Worm (Caenorhabditis elegans): ENCODE data around the gene Y43C5A.4.

Gene Y43C5A.4

ce11 chrIV:10262882-10263281 is 14.9 kb upstream of the Y43C5A.4 start:
- TF ChIP-seq F37B4.10 (GFP tag; IDR thresholded peaks at IDR 0.05) (0 out of 2 replicates have a peak, but pooled peaks have one; percentile 85), lag-1 (GFP tag; IDR thresholded peaks at IDR 0.05) (0 out of 2 replicates have a peak, but pooled peaks have one; percentile 8), madf-6 (GFP tag; IDR thresholded peaks at IDR 0.05) (0 out of 2 replicates have a peak, but pooled peaks have one; percentile 33), egrh-3 (GFP tag; IDR thresholded peaks at IDR 0.05) (peak; percentile 83), egl-18 (GFP tag; IDR thresholded peaks at IDR 0.05) (0 out of 2 replicates have a peak, but pooled peaks have one; percentile 15), pbrm-1 (GFP tag; IDR thresholded peaks at IDR 0.05) (peak; percentile 52; the same call in 1 of the 2 replicates), D2030.7 (GFP tag; IDR thresholded peaks at IDR 0.05) (0 out of 2 replicates have a peak, but pooled peaks have one; percentile 37), B0019.2 (GFP tag; conservative IDR thresholded peaks at IDR 0.05) (peak; percentile 4; the same call in 1 of the 2 replicates), F33H1.4 (GFP tag; IDR thresholded peaks at IDR 0.05) (peak; percentile 63), aptf-3 (GFP tag; IDR thresholded peaks at IDR 0.05) (0 out of 2 replicates have a peak, but pooled peaks have one; percentile 36), Y95B8A.8 (GFP tag; IDR thresholded peaks at IDR 0.05) (0 out of 2 replicates have a peak, but pooled peaks have one; percentile 59), dox-1 (GFP tag; IDR thresholded peaks at IDR 0.05) (0 out of 2 replicates have a peak, but pooled peaks have one; percentile 40)

- TF ChIP-seq nhr-80 (tag; optimal IDR thresholded peaks at IDR 0.05) (peak; percentile 43), snpc-1.3 (tag; optimal IDR thresholded peaks at IDR 0.05; ENCODE audit: insufficient read depth) (no peak)
Observed at ce11 chrIV:10269137-10269933, 8.5 kb upstream of the Y43C5A.4 start, which contains the start of the genes nspd-7 and Y43C5A.2. nspd-7 (minus strand) TSS chrIV:10269187. Y43C5A.2 (plus strand) TSS chrIV:10269883.

- TF ChIP-seq ceh-91 (GFP tag; IDR thresholded peaks at IDR 0.05) = no peak
- no peak for TF ChIP-seq C17E4.6 (GFP tag; IDR thresholded peaks at IDR 0.05)
- no peak for TF ChIP-seq lin-35 (GFP tag; optimal IDR thresholded peaks at IDR 0.05)
- no peak for TF ChIP-seq pha-4 (tag; optimal IDR thresholded peaks at IDR 0.05)
- no peak for TF ChIP-seq die-1 (tag; optimal IDR thresholded peaks at IDR 0.05)
- no peak for TF ChIP-seq aptf-2 (GFP tag; conservative IDR thresholded peaks at IDR 0.05)
- TF ChIP-seq madf-10 (tag; optimal IDR thresholded peaks at IDR 0.05) = no peak
- no peak for TF ChIP-seq B0019.2 (GFP tag; conservative IDR thresholded peaks at IDR 0.05)
- TF ChIP-seq lir-1 (GFP tag; conservative IDR thresholded peaks at IDR 0.05) = no peak
- TF ChIP-seq ceh-58 (GFP tag; IDR thresholded peaks at IDR 0.05) = no peak
- no peak for TF ChIP-seq F37B4.10 (GFP tag; IDR thresholded peaks at IDR 0.05)
- no peak for TF ChIP-seq ama-1 (optimal IDR thresholded peaks at IDR 0.05)
- no peak for TF ChIP-seq ama-1 (GFP tag; optimal IDR thresholded peaks at IDR 0.05)
- no peak for TF ChIP-seq nhr-120 (GFP tag; IDR thresholded peaks at IDR 0.05)
- no peak for TF ChIP-seq nhr-179 (tag; optimal IDR thresholded peaks at IDR 0.05)
- TF ChIP-seq somi-1 (GFP tag; optimal IDR thresholded peaks at IDR 0.05) = no peak
- no peak for TF ChIP-seq ztf-28 (GFP tag; IDR thresholded peaks at IDR 0.05)
- TF ChIP-seq lin-54 (GFP tag; optimal IDR thresholded peaks at IDR 0.05) = no peak
- TF ChIP-seq lag-1 (GFP tag; IDR thresholded peaks at IDR 0.05) = no peak
- TF ChIP-seq atf-7 (tag; optimal IDR thresholded peaks at IDR 0.05) = no peak
- no peak for TF ChIP-seq ekl-4 (GFP tag; IDR thresholded peaks at IDR 0.05)
Observed at ce11 chrIV:10273360-10273759, 4.5 kb upstream of the Y43C5A.4 start.

- TF ChIP-seq F33H1.4 (GFP tag; IDR thresholded peaks at IDR 0.05) = no peak
- TF ChIP-seq D2030.7 (GFP tag; IDR thresholded peaks at IDR 0.05) = no peak
- TF ChIP-seq let-607 (tag; optimal IDR thresholded peaks at IDR 0.05) = no peak
Observed at ce11 chrIV:10273781-10274313, 4.0 kb upstream of the Y43C5A.4 start, which contains the start of gene Y43C5A.3. Y43C5A.3 (plus strand) TSS chrIV:10274036.
